Worm (Caenorhabditis elegans): ENCODE results near the gene dnj-9.
A peak's percentile ranks its signal among the peaks of the same experiment; 100 is the strongest.
"Not testable (repeated sequence)": the region's sequence is repeated elsewhere in the genome, so short reads cannot be mapped to it uniquely, and the experiment has no call there.

dnj-9 gene

DNA sequence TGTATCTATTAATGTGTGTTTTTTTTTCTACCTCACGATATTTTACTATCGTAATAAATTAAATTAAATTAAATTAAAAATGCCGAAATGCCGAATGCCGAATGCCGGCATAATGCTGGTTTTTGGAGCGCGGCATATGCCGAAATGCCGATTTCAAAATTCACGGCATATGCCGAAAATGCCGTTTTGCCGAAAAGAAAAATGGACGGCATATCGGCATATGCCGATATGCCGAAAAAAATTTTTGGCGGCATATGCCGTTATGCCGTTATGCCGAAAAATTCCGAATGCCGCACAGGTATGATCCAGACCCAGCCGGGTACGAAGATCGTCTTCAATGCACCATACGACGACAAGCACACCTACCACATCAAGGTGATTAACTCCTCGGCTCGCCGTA lies 46.7 kb downstream of the dnj-9 start, which contains the start of gene msp-32:
TSS of gene msp-32 (plus strand) at position 301 of the 400 bp plus-strand sequence.
- not testable (repeated sequence) for TF ChIP-seq ceh-19 (GFP tag; optimal IDR thresholded peaks at IDR 0.05); lin-11 (tag; optimal IDR thresholded peaks at IDR 0.05); nfya-1 (tag; optimal IDR thresholded peaks at IDR 0.05)

DNA sequence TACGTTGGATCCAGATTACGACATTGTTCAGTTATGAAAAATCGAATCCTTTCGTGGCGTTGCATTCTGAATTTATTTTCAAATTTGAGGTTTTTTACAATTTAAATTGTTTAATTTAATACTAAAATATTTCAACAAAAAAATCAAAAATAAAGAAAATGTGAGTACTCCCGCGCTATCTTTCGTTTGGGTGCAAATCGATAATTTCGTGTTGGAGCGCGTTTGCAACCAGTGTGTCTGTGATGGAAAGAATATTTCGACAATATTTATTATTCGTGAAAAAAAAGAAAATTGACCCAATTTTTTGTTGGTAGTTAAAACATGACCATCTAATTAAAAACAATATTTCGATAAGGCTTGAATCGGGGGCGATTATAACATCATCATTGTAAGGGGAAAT lies 50.2 kb downstream of the dnj-9 start, which contains the start of gene R05F9.9:
TSS of gene R05F9.9 (minus strand) at position 66 of the 400 bp plus-strand sequence.
- TF ChIP-seq unc-42 (tag; optimal IDR thresholded peaks at IDR 0.05) (no peak), pha-2 (tag; optimal IDR thresholded peaks at IDR 0.05) (no peak), elt-2 (tag; optimal IDR thresholded peaks at IDR 0.05) (peak; percentile 35), nhr-232 (tag; optimal IDR thresholded peaks at IDR 0.05) (no peak), zip-5 (tag; optimal IDR thresholded peaks at IDR 0.05) (no peak), lin-11 (tag; optimal IDR thresholded peaks at IDR 0.05) (no peak), ceh-19 (GFP tag; optimal IDR thresholded peaks at IDR 0.05) (no peak), ceh-34 (tag; optimal IDR thresholded peaks at IDR 0.05) (no peak), mec-3 (tag; optimal IDR thresholded peaks at IDR 0.05; ENCODE audit: borderline replicate concordance) (no peak), tbx-7 (tag; optimal IDR thresholded peaks at IDR 0.05) (no peak), ceh-48 (tag; optimal IDR thresholded peaks at IDR 0.05) (peak; percentile 79), C38D4.7 (GFP tag; optimal IDR thresholded peaks at IDR 0.05) (no peak), tbx-2 (tag; optimal IDR thresholded peaks at IDR 0.05) (no peak), pax-1 (tag; optimal IDR thresholded peaks at IDR 0.05) (no peak), ama-1 (optimal IDR thresholded peaks at IDR 0.05) (no peak), madf-2 (tag; optimal IDR thresholded peaks at IDR 0.05) (no peak), sdc-2 (tag; optimal IDR thresholded peaks at IDR 0.05) (no peak), dmd-4 (tag; optimal IDR thresholded peaks at IDR 0.05; ENCODE audit: borderline replicate concordance) (no peak)

DNA sequence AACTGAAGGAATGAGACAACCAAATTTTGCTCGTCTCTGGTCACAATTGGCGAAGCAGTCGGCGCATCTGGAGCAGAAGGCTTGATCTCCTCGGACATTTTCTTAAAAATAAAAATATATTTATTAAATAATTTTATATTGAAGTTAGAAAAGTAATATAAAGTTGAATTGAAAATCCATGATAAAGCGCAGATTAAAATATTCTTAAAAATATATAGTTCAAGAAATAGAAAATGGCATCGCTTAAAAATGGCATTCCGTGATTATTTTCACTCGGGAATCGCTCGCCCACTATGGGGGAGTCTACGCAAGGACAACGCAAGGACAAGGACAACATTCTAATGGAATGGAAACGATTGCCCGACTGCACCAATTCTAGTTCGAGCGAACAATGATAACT lies 51.8 kb downstream of the dnj-9 start, which contains the start of gene sgt-1:
TSS of gene sgt-1 (minus strand) at position 101 of the 400 bp plus-strand sequence.
- not testable (repeated sequence) for TF ChIP-seq pha-4, ceh-24, hlh-6 (tag; optimal IDR thresholded peaks at IDR 0.05)

DNA sequence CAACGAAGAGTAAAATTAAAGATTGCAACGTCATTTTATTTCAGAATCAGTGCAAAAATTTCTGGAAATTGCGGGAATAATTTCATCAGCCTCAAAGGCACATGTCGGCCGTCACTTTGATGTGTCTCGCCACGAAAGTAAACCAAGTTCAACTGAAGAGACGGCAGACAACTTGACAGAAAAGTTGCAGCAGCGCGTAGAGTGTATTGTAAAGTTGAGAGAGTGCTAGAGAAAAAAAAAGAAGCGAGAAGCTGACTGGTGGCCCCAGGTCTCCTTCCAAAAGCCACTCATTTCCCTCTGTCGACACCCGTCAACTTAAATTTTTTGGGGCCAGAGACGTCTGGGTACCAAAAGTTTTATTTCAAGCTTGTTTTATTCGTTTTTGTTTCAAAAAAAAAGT lies 52.4 kb downstream of the dnj-9 start:
- TF ChIP-seq unc-42 (tag; optimal IDR thresholded peaks at IDR 0.05) (peak; percentile 86), ceh-2 (tag; optimal IDR thresholded peaks at IDR 0.05) (no peak), tbx-2 (tag; optimal IDR thresholded peaks at IDR 0.05) (peak; percentile 34), ets-4 (tag; optimal IDR thresholded peaks at IDR 0.05) (peak; percentile 1), tbx-7 (tag; optimal IDR thresholded peaks at IDR 0.05) (no peak), gmeb-2 (tag; optimal IDR thresholded peaks at IDR 0.05) (no peak), pat-9 (tag; optimal IDR thresholded peaks at IDR 0.05) (no peak), ceh-30 (tag; optimal IDR thresholded peaks at IDR 0.05) (peak; percentile 47), ttx-3 (tag; optimal IDR thresholded peaks at IDR 0.05) (no peak), pag-3 (tag; optimal IDR thresholded peaks at IDR 0.05; ENCODE audit: borderline replicate concordance) (no peak), elt-2 (tag; optimal IDR thresholded peaks at IDR 0.05) (peak; percentile 7), rnt-1 (tag; optimal IDR thresholded peaks at IDR 0.05) (peak; percentile 70), pax-1 (tag; optimal IDR thresholded peaks at IDR 0.05) (no peak), pqm-1 (tag; optimal IDR thresholded peaks at IDR 0.05) (no peak), sdc-2 (tag; optimal IDR thresholded peaks at IDR 0.05) (no peak), ceh-18 (tag; optimal IDR thresholded peaks at IDR 0.05) (peak; percentile 47), dmd-4 (tag; optimal IDR thresholded peaks at IDR 0.05; ENCODE audit: borderline replicate concordance) (no peak), pros-1 (tag; optimal IDR thresholded peaks at IDR 0.05) (no peak), pha-4 (tag; optimal IDR thresholded peaks at IDR 0.05) (no peak), nfya-1 (tag; optimal IDR thresholded peaks at IDR 0.05) (peak; percentile 87), hlh-13 (GFP tag; optimal IDR thresholded peaks at IDR 0.05) (no peak), dve-1 (tag; optimal IDR thresholded peaks at IDR 0.05) (peak; percentile 44), eyg-1 (tag; optimal IDR thresholded peaks at IDR 0.05) (no peak), fax-1 (tag; optimal IDR thresholded peaks at IDR 0.05) (no peak), K09A11.1 (tag; optimal IDR thresholded peaks at IDR 0.05; ENCODE audit: insufficient read depth) (no peak), unc-3 (GFP tag; conservative IDR thresholded peaks at IDR 0.05) (no peak), unc-3 (tag; optimal IDR thresholded peaks at IDR 0.05) (no peak), hlh-6 (tag; optimal IDR thresholded peaks at IDR 0.05) (no peak), unc-55 (GFP tag; optimal IDR thresholded peaks at IDR 0.05) (peak; percentile 98), ztf-16 (tag; optimal IDR thresholded peaks at IDR 0.05) (no peak), nhr-11 (tag; optimal IDR thresholded peaks at IDR 0.05) (no peak), hlh-30 (tag; optimal IDR thresholded peaks at IDR 0.05; ENCODE audit: insufficient read depth) (peak; percentile 56), ama-1 (optimal IDR thresholded peaks at IDR 0.05) (no peak), ceh-31 (tag; optimal IDR thresholded peaks at IDR 0.05) (peak; percentile 64), lin-11 (tag; optimal IDR thresholded peaks at IDR 0.05) (no peak)

Measured in whole organism, late embryonic.